Worm (Caenorhabditis elegans) whole organism, L4 larva: ENCODE data around the gene C39B10.3.
A peak's percentile ranks its signal among the peaks of the same experiment; 100 is the strongest.

Experiments used
- F26F4.8 ChIP-seq: fragments of 200-800 bp; sonication (Bioruptor generic); conservative IDR thresholded peaks from 2 replicates; pipeline ENCODE4 v1.3.6; 2022; ENCODE audit warnings: missing genetic modification characterization, missing compliant biosample characterization
- ZK337.2 ChIP-seq: fragments of 200-800 bp; sonication (Bioruptor generic); IDR thresholded peaks from 2 replicates; pipeline ENCODE4 v1.3.6; 2022; ENCODE audit warnings: missing genetic modification reagents, missing genetic modification characterization, missing compliant biosample characterization
- aha-1 ChIP-seq: fragments of 150-350 bp; peaks from one replicate; lab custom pipeline; 2014; ENCODE audit warnings: missing biosample characterization, missing genetic modification characterization
- aly-2 ChIP-seq: sonication (generic microtip); optimal IDR thresholded peaks from 2 replicates; lab custom pipeline; 2018; ENCODE audit warnings: missing biosample characterization, missing genetic modification characterization
- arid-1 ChIP-seq: fragments of 200-800 bp; sonication (Bioruptor generic); conservative IDR thresholded peaks from 2 replicates; pipeline ENCODE4 v1.3.6; 2022; ENCODE audit warnings: missing genetic modification reagents, missing genetic modification characterization, missing compliant biosample characterization
- ceh-32 ChIP-seq: sonication (generic microtip); optimal IDR thresholded peaks from 2 replicates; lab custom pipeline; 2016; ENCODE audit warnings: mild to moderate bottlenecking, missing genetic modification characterization, missing compliant biosample characterization; ENCODE audit not compliant: poor library complexity
- daf-16 ChIP-seq, 3 experiments: sonication (generic microtip); optimal IDR thresholded peaks; 2 replicates each; lab custom pipeline; 2016 to 2017; ENCODE audit warnings: missing genetic modification characterization in 3 of 3, missing genetic modification reagents in 3 of 3, mild to moderate bottlenecking in 2 of 3, missing compliant biosample characterization in 2 of 3, missing biosample characterization in 1 of 3, moderate library complexity in 1 of 3
- dmd-6 ChIP-seq: fragments of 200-800 bp; sonication (Bioruptor generic); IDR thresholded peaks from 2 replicates; pipeline ENCODE4 v1.3.6; 2022; ENCODE audit warnings: missing genetic modification reagents, missing genetic modification characterization, missing compliant biosample characterization
- egl-27 ChIP-seq: sonication (generic microtip); optimal IDR thresholded peaks from 3 replicates; lab custom pipeline; 2017; ENCODE audit warnings: missing biosample characterization, missing genetic modification reagents, missing genetic modification characterization
- egl-43 ChIP-seq: fragments of 200-800 bp; sonication (Bioruptor generic); IDR thresholded peaks from 2 replicates; pipeline ENCODE4 v1.3.6; 2022; ENCODE audit warnings: missing genetic modification reagents, missing genetic modification characterization, missing compliant biosample characterization
- fos-1 ChIP-seq: fragments of 150-350 bp; optimal IDR thresholded peaks from 2 replicates; lab custom pipeline; 2014; ENCODE audit warnings: missing biosample characterization, missing genetic modification characterization
- hlh-11 ChIP-seq: fragments of 200-800 bp; sonication (Bioruptor generic); optimal IDR thresholded peaks from 2 replicates; lab custom pipeline; 2018; ENCODE audit warnings: mild to moderate bottlenecking, missing genetic modification characterization, missing compliant biosample characterization
- hlh-30 ChIP-seq: sonication (generic microtip); optimal IDR thresholded peaks from 2 replicates; lab custom pipeline; 2017; ENCODE audit warnings: antibody characterized with exemption, mild to moderate bottlenecking, missing genetic modification characterization, missing compliant biosample characterization; ENCODE audit not compliant: insufficient read depth
- jun-1 ChIP-seq: fragments of 150-350 bp; optimal IDR thresholded peaks from 2 replicates; lab custom pipeline; 2014; ENCODE audit warnings: missing biosample characterization, missing genetic modification reagents, missing genetic modification characterization
- lin-38 ChIP-seq: fragments of 200-800 bp; sonication (Bioruptor generic); IDR thresholded peaks from 2 replicates; pipeline ENCODE4 v1.3.6; 2022; ENCODE audit warnings: missing genetic modification reagents, missing genetic modification characterization, missing compliant biosample characterization
- lsy-2 ChIP-seq, 2 experiments: fragments of 150-350 bp in 1 of 2; sonication (generic microtip) in 1 of 2; optimal IDR thresholded peaks; 2 replicates each; lab custom pipeline; 2014 to 2017; ENCODE audit warnings: missing biosample characterization in 2 of 2, missing genetic modification characterization in 2 of 2
- madf-9 ChIP-seq: fragments of 200-800 bp; sonication (Bioruptor generic); conservative IDR thresholded peaks from 2 replicates; pipeline ENCODE4 v1.3.6; 2022; ENCODE audit warnings: missing genetic modification reagents, missing genetic modification characterization, missing compliant biosample characterization
- mdt-29 ChIP-seq: fragments of 200-800 bp; sonication (Bioruptor generic); IDR thresholded peaks from 2 replicates; pipeline ENCODE4 v1.3.6; 2022; ENCODE audit warnings: missing genetic modification reagents, missing genetic modification characterization, missing compliant biosample characterization
- mes-2 ChIP-seq: sonication (generic microtip); optimal IDR thresholded peaks from 2 replicates; lab custom pipeline; 2016; ENCODE audit warnings: missing genotype, mild to moderate bottlenecking, missing genetic modification characterization, missing compliant biosample characterization; ENCODE audit not compliant: poor library complexity, severe bottlenecking
- mxl-3 ChIP-seq: fragments of 200-800 bp; sonication (Bioruptor generic); optimal IDR thresholded peaks from 2 replicates; lab custom pipeline; 2018; ENCODE audit warnings: mild to moderate bottlenecking, missing genetic modification characterization, missing compliant biosample characterization
- nhr-111 ChIP-seq: fragments of 200-800 bp; sonication (Bioruptor generic); optimal IDR thresholded peaks from 2 replicates; lab custom pipeline; 2018; ENCODE audit warnings: mild to moderate bottlenecking, missing genetic modification characterization, missing compliant biosample characterization
- nhr-42 ChIP-seq: fragments of 200-800 bp; sonication (Bioruptor generic); IDR thresholded peaks from 2 replicates; pipeline ENCODE4 v1.3.6; 2022; ENCODE audit warnings: missing genetic modification characterization, missing compliant biosample characterization
- nhr-77 ChIP-seq: fragments of 150-350 bp; optimal IDR thresholded peaks from 2 replicates; lab custom pipeline; 2014; ENCODE audit warnings: missing biosample characterization, missing genetic modification characterization
- pha-4 ChIP-seq, 2 experiments: fragments of 150-350 bp in 1 of 2; fragments of 200-800 bp in 1 of 2; sonication (Bioruptor generic) in 1 of 2; IDR thresholded peaks in 1 of 2; optimal IDR thresholded peaks in 1 of 2; 2 replicates each; pipeline versions ENCODE4 v1.3.6 to Lab custom; 2014 to 2022; ENCODE audit warnings: missing genetic modification characterization in 2 of 2, missing genetic modification reagents in 2 of 2, missing biosample characterization in 1 of 2, missing compliant biosample characterization in 1 of 2
- spr-1 ChIP-seq: sonication (generic microtip); optimal IDR thresholded peaks from 2 replicates; lab custom pipeline; 2016; ENCODE audit warnings: mild to moderate bottlenecking, missing genetic modification characterization, missing compliant biosample characterization
- tra-1 ChIP-seq: fragments of 200-800 bp; sonication (Bioruptor generic); IDR thresholded peaks from 2 replicates; pipeline ENCODE4 v1.3.6; 2022; ENCODE audit warnings: missing genetic modification reagents, missing genetic modification characterization, missing compliant biosample characterization
- unc-130 ChIP-seq: sonication (generic microtip); optimal IDR thresholded peaks from 2 replicates; lab custom pipeline; 2016; ENCODE audit warnings: missing genetic modification reagents, missing genetic modification characterization, missing compliant biosample characterization
- unc-39 ChIP-seq: sonication (generic microtip); optimal IDR thresholded peaks from 2 replicates; lab custom pipeline; 2017; ENCODE audit warnings: missing biosample characterization, missing genetic modification characterization
- unc-62 ChIP-seq, 3 experiments: fragments of 150-350 bp in 1 of 3; sonication (generic microtip); optimal IDR thresholded peaks in 2 of 3; peaks in 1 of 3; 1 replicate in 1 of 3; 2 replicates in 2 of 3; lab custom pipeline; 2014 to 2017; ENCODE audit warnings: missing biosample characterization in 3 of 3, missing genetic modification characterization in 3 of 3, missing genetic modification reagents in 3 of 3, missing genotype in 1 of 3
- zag-1 ChIP-seq: fragments of 150-350 bp; optimal IDR thresholded peaks from 2 replicates; lab custom pipeline; 2014; ENCODE audit warnings: missing biosample characterization, missing genetic modification characterization
- zfp-3 ChIP-seq: fragments of 200-800 bp; sonication (Bioruptor generic); conservative IDR thresholded peaks from 2 replicates; pipeline ENCODE4 v1.3.6; 2022; ENCODE audit warnings: missing genetic modification reagents, missing genetic modification characterization, missing compliant biosample characterization

Gene C39B10.3

ce11 chrX:10395668-10396067, 48.3 kb upstream of the C39B10.3 start (continued):
- 0 out of 2 replicates have a peak, but pooled peaks have one; percentile 26 for TF ChIP-seq lin-38
- peak; percentile 92 for TF ChIP-seq aha-1 (tag; lab: Kevin White, UChicago)
- no peak for TF ChIP-seq madf-9 (GFP tag; lab: Robert Waterston, UW)
- no peak for TF ChIP-seq mdt-29 (GFP tag; lab: Robert Waterston, UW)
- no peak for TF ChIP-seq egl-27 (tag; lab: Kevin White, UChicago)
- TF ChIP-seq spr-1 (tag; lab: Kevin White, UChicago): no peak
- no peak for TF ChIP-seq ZK337.2 (GFP tag; lab: Robert Waterston, UW)
- TF ChIP-seq ceh-32 (tag; lab: Kevin White, UChicago): no peak
- TF ChIP-seq unc-130 (GFP tag; lab: Kevin White, UChicago): no peak
- peak; percentile 30 for TF ChIP-seq dmd-6 (GFP tag; lab: Robert Waterston, UW)
- no peak for TF ChIP-seq nhr-42 (GFP tag; lab: Robert Waterston, UW)
- no peak for TF ChIP-seq nhr-111 (GFP tag; lab: Kevin White, UChicago)
- TF ChIP-seq F26F4.8 (GFP tag; lab: Robert Waterston, UW): no peak
- peak; percentile 24 for TF ChIP-seq mxl-3
- no peak for TF ChIP-seq jun-1 (tag; lab: Kevin White, UChicago)
- TF ChIP-seq nhr-77 (tag; lab: Kevin White, UChicago): no peak
- TF ChIP-seq daf-16 (GFP tag; optimal IDR thresholded peaks at IDR 0.05; lab: Kevin White, UChicago): no peak
- TF ChIP-seq daf-16 (tag; optimal IDR thresholded peaks at IDR 0.05; lab: Kevin White, UChicago): peak; percentile 45

- peak; percentile 35 for TF ChIP-seq mes-2 (tag; lab: Kevin White, UChicago)
- no peak for TF ChIP-seq zag-1 (tag; lab: Kevin White, UChicago)
- TF ChIP-seq egl-43 (GFP tag; lab: Robert Waterston, UW): peak; percentile 62; the same call in 1 of the 2 replicates
- TF ChIP-seq zfp-3 (GFP tag; lab: Robert Waterston, UW): no peak
- peak; percentile 20 for TF ChIP-seq hlh-11 (tag; lab: Kevin White, UChicago)
- no peak for TF ChIP-seq pha-4 (GFP tag; IDR thresholded peaks at IDR 0.05; lab: Robert Waterston, UW)
- TF ChIP-seq pha-4 (tag; optimal IDR thresholded peaks at IDR 0.05; lab: Kevin White, UChicago): peak; percentile 54
- peak in 1 of 2 experiments; percentile 99 for TF ChIP-seq unc-62 (GFP tag; optimal IDR thresholded peaks at IDR 0.05 in 1 of 2; lab: Kevin White, UChicago)
- TF ChIP-seq unc-62 (tag; optimal IDR thresholded peaks at IDR 0.05; lab: Kevin White, UChicago): no peak
- peak; percentile 53 for TF ChIP-seq hlh-30 (tag; lab: Kevin White, UChicago)
Observed at ce11 chrX:10396509-10397292, 47.2 kb upstream of the C39B10.3 start, which contains the start of gene pkn-1. Gene pkn-1 (plus strand): TSS chrX:10397242.

DNA sequence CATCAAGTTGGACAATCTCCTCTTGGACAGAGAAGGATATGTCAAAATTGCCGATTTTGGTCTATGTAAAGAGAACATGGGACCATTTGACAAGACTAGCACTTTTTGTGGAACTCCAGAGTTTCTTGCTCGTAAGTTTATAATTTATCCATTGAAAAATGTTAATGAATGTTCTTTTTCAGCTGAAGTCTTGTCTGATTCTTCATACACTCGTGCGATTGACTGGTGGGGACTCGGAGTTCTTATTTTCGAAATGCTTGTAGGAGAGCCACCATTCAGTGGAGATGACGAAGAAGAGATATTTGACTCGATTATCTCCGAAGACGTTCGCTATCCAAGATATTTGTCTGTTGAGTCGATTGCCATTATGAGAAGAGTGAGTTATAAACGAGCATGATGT, 42.8 kb upstream of the C39B10.3 start:
- TF ChIP-seq tra-1 (GFP tag; lab: Robert Waterston, UW) (no peak), zag-1 (tag; lab: Kevin White, UChicago) (no peak), aly-2 (tag; lab: Kevin White, UChicago) (no peak), unc-39 (tag; lab: Kevin White, UChicago) (no peak), arid-1 (no peak), unc-62 (GFP tag; optimal IDR thresholded peaks at IDR 0.05 in 1 of 2; lab: Kevin White, UChicago) (peak in 1 of 2 experiments; percentile 91), unc-62 (tag; optimal IDR thresholded peaks at IDR 0.05; lab: Kevin White, UChicago) (no peak)

ce11 chrX:10404051-10404450, 39.9 kb upstream of the C39B10.3 start:
- TF ChIP-seq lsy-2 (tag; optimal IDR thresholded peaks at IDR 0.05; lab: Kevin White, UChicago) (no peak), fos-1 (tag; lab: Kevin White, UChicago) (no peak), unc-62 (GFP tag; optimal IDR thresholded peaks at IDR 0.05 in 1 of 2; lab: Kevin White, UChicago) (peak in 1 of 2 experiments; percentile 98), unc-62 (tag; optimal IDR thresholded peaks at IDR 0.05; lab: Kevin White, UChicago) (no peak)
